Fruit fly (Drosophila melanogaster): Measurements from ENCODE around the gene CG5850.

DNA sequence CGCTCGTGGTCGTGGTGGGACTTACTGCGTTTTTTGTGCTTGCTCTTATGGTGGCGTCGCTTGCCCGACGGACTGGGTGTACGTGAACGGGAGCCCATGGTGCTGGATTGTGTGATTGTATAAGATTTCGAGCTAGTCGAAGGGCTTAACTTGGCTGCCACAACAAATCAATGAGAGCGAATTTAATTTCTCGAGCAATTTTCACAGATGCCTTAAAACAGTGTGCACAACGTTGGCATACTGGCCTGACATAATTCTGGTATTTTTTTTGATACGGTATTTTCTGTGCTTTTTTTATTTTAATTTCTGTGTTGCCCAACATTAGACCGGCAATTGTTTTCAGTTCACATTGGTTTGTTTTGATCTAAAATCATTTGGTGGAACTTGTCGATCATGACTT lies 25.8 kb downstream of the CG5850 start, which contains the start of gene Arglu1:
- TF ChIP-seq usp (GFP tag; optimal IDR thresholded peaks at IDR 0.05) (no peak), pan (optimal IDR thresholded peaks at IDR 0.05) (no peak), Dll (optimal IDR thresholded peaks at IDR 0.05) (no peak), psq (optimal IDR thresholded peaks at IDR 0.05) (no peak)

All from whole organism.